Worm (Caenorhabditis elegans) whole organism, early embryonic: ENCODE data around the gene W08E12.4.

Source experiments
- F13C5.2 ChIP-seq: sonication (generic microtip); optimal IDR thresholded peaks from 2 replicates; lab custom pipeline; 2017; ENCODE audit warnings: mild to moderate bottlenecking, missing genetic modification characterization, inconsistent platforms, missing compliant biosample characterization
- aly-1 ChIP-seq: sonication (generic microtip); optimal IDR thresholded peaks from 2 replicates; lab custom pipeline; 2016; ENCODE audit warnings: missing genetic modification characterization, missing compliant biosample characterization
- ama-1 ChIP-seq: fragments of 150-350 bp; optimal IDR thresholded peaks from 2 replicates; lab custom pipeline; 2014
- ceh-13 ChIP-seq: fragments of 200-800 bp; sonication (Bioruptor generic); optimal IDR thresholded peaks from 2 replicates; lab custom pipeline; 2018; ENCODE audit warnings: mild to moderate bottlenecking, missing genetic modification characterization, missing compliant biosample characterization
- ceh-36 ChIP-seq: sonication (generic microtip); optimal IDR thresholded peaks from 2 replicates; lab custom pipeline; 2016; ENCODE audit warnings: missing genetic modification characterization, inconsistent platforms, missing compliant biosample characterization
- ets-7 ChIP-seq: sonication (generic microtip); optimal IDR thresholded peaks from 2 replicates; lab custom pipeline; 2016; ENCODE audit warnings: missing genotype, missing genetic modification characterization, missing compliant biosample characterization
- flt-1 ChIP-seq: fragments of 200-800 bp; sonication (Bioruptor generic); IDR thresholded peaks from 2 replicates; pipeline ENCODE4 v1.3.6; 2022; ENCODE audit warnings: missing genetic modification characterization, missing compliant biosample characterization
- hmbx-1 ChIP-seq: sonication (generic microtip); optimal IDR thresholded peaks from 2 replicates; lab custom pipeline; 2016; ENCODE audit warnings: mild to moderate bottlenecking, missing genetic modification characterization, missing compliant biosample characterization
- hmg-4 ChIP-seq: fragments of 200-800 bp; sonication (Bioruptor generic); optimal IDR thresholded peaks from 2 replicates; lab custom pipeline; 2018; ENCODE audit warnings: mild to moderate bottlenecking, missing genetic modification characterization, missing compliant biosample characterization
- hnd-1 ChIP-seq: sonication (generic microtip); optimal IDR thresholded peaks from 2 replicates; lab custom pipeline; 2016; ENCODE audit warnings: missing genetic modification characterization, missing compliant biosample characterization
- pes-1 ChIP-seq: fragments of 200-800 bp; sonication (Bioruptor generic); IDR thresholded peaks from 2 replicates; pipeline ENCODE4 v1.3.6; 2022; ENCODE audit warnings: missing genetic modification reagents, missing genetic modification characterization, missing compliant biosample characterization
- scrt-1 ChIP-seq: fragments of 200-800 bp; sonication (Bioruptor generic); IDR thresholded peaks from 2 replicates; pipeline ENCODE4 v1.3.6; 2022; ENCODE audit warnings: missing genetic modification characterization, missing compliant biosample characterization
- sea-1 ChIP-seq: fragments of 200-800 bp; sonication (Bioruptor generic); conservative IDR thresholded peaks from 2 replicates; pipeline ENCODE4 v1.3.6; 2022; ENCODE audit warnings: missing genetic modification characterization, missing compliant biosample characterization
- tbx-11 ChIP-seq: fragments of 200-800 bp; sonication (Bioruptor generic); IDR thresholded peaks from 2 replicates; pipeline ENCODE4 v1.3.6; 2022; ENCODE audit warnings: missing genetic modification characterization, missing compliant biosample characterization

- TF ChIP-seq aly-1 (tag; lab: Kevin White, UChicago), result no peak
- TF ChIP-seq F13C5.2 (tag; lab: Kevin White, UChicago), result no peak
- no peak for TF ChIP-seq hmbx-1 (tag; lab: Kevin White, UChicago)
- no peak for TF ChIP-seq ceh-36 (tag; lab: Kevin White, UChicago)
- TF ChIP-seq ama-1 (lab: Kevin White, UChicago), result no peak
- TF ChIP-seq flt-1 (GFP tag; lab: Robert Waterston, UW), result no peak
- TF ChIP-seq hnd-1 (tag; lab: Kevin White, UChicago), result no peak
- TF ChIP-seq ets-7 (tag; lab: Kevin White, UChicago), result no peak
- TF ChIP-seq pes-1 (GFP tag; lab: Robert Waterston, UW), result no peak
- no peak for TF ChIP-seq ceh-13 (GFP tag; lab: Kevin White, UChicago)
- no peak for TF ChIP-seq scrt-1 (GFP tag; lab: Robert Waterston, UW)
- no peak for TF ChIP-seq hmg-4 (GFP tag; lab: Kevin White, UChicago)
- TF ChIP-seq tbx-11, result no peak
- no peak for TF ChIP-seq sea-1
Measured at ce11 chrIV:3310662-3311219, 8.6 kb downstream of the W08E12.4 start.
